Fruit fly (Drosophila melanogaster) whole organism, embryonic: ENCODE results near the gene nudE.

Experiments used
- Atf6 ChIP-seq: fragments of 200-800 bp; sonication (Bioruptor generic); IDR thresholded peaks from 2 replicates; pipeline ENCODE4 v1.3.6; 2022; ENCODE audit warnings: missing biosample characterization, missing genetic modification characterization
- CG10543 ChIP-seq: fragments of 200-800 bp; sonication (Bioruptor generic); optimal IDR thresholded peaks from 3 replicates; lab custom pipeline; 2017; ENCODE audit warnings: missing biosample characterization, mild to moderate bottlenecking, missing genetic modification characterization, moderate library complexity
- CG11093 ChIP-seq: fragments of 200-800 bp; sonication (Bioruptor generic); IDR thresholded peaks from 3 replicates; pipeline ENCODE4 v1.3.6; 2022; ENCODE audit warnings: missing biosample characterization, missing genetic modification characterization
- CG11560 ChIP-seq: fragments of 200-800 bp; sonication (Bioruptor generic); IDR thresholded peaks from 3 replicates; pipeline ENCODE4 v1.3.6; 2022; ENCODE audit warnings: missing biosample characterization, missing genetic modification characterization
- CG11695 ChIP-seq: fragments of 200-800 bp; sonication (Bioruptor generic); IDR thresholded peaks from 3 replicates; pipeline ENCODE4 v1.3.6; 2022; ENCODE audit warnings: missing biosample characterization, missing genetic modification characterization
- CG13287 ChIP-seq: fragments of 200-800 bp; sonication (Bioruptor generic); IDR thresholded peaks from 2 replicates; pipeline ENCODE4 v1.3.6; 2022; ENCODE audit warnings: missing biosample characterization, missing genetic modification characterization; ENCODE audit not compliant: partially characterized antibody
- CG13624 ChIP-seq: fragments of 200-800 bp; sonication (Bioruptor generic); optimal IDR thresholded peaks from 2 replicates; lab custom pipeline; 2016; ENCODE audit warnings: missing biosample characterization, missing genetic modification characterization
- CG15011 ChIP-seq: fragments of 200-800 bp; sonication (Bioruptor generic); optimal IDR thresholded peaks from 3 replicates; lab custom pipeline; 2018; ENCODE audit warnings: missing biosample characterization, mild to moderate bottlenecking, missing genetic modification characterization
- CG1529 ChIP-seq: fragments of 200-800 bp; sonication (Bioruptor generic); optimal IDR thresholded peaks from 3 replicates; lab custom pipeline; 2018; ENCODE audit warnings: missing biosample characterization, missing genetic modification characterization
- CG17361 ChIP-seq: fragments of 200-800 bp; sonication (Bioruptor generic); IDR thresholded peaks from 3 replicates; pipeline ENCODE4 v1.3.6; 2022; ENCODE audit warnings: missing biosample characterization, missing genetic modification characterization
- CG17385 ChIP-seq: fragments of 200-800 bp; sonication (Bioruptor generic); optimal IDR thresholded peaks from 3 replicates; lab custom pipeline; 2018; ENCODE audit warnings: missing biosample characterization, mild to moderate bottlenecking, missing genetic modification characterization
- CG31388 ChIP-seq: fragments of 200-800 bp; sonication (Bioruptor generic); optimal IDR thresholded peaks from 2 replicates; lab custom pipeline; 2016; ENCODE audit warnings: missing biosample characterization, missing genetic modification characterization
- CG3726 ChIP-seq: fragments of 200-800 bp; sonication (Bioruptor generic); IDR thresholded peaks from 3 replicates; pipeline ENCODE4, ENCODE4 v1.3.6; 2022; ENCODE audit warnings: missing biosample characterization, missing genetic modification characterization
- CG4328 ChIP-seq: fragments of 200-800 bp; sonication (Bioruptor generic); optimal IDR thresholded peaks from 3 replicates; lab custom pipeline; 2017; ENCODE audit warnings: missing biosample characterization, missing genetic modification reagents, missing genetic modification characterization
- CG43689 ChIP-seq: fragments of 200-800 bp; sonication (Bioruptor generic); IDR thresholded peaks from 2 replicates; pipeline ENCODE4 v1.3.6; 2022; ENCODE audit warnings: missing biosample characterization, missing genetic modification characterization
- CG4404 ChIP-seq: fragments of 200-800 bp; sonication (Bioruptor generic); IDR thresholded peaks from 2 replicates; pipeline ENCODE4 v1.3.6; 2022; ENCODE audit warnings: missing biosample characterization, missing genetic modification characterization
- CG4707 ChIP-seq: fragments of 200-800 bp; sonication (Bioruptor generic); optimal IDR thresholded peaks from 2 replicates; lab custom pipeline; 2018; ENCODE audit warnings: missing biosample characterization, mild to moderate bottlenecking, missing genetic modification characterization, moderate library complexity
- CG5180 ChIP-seq: fragments of 200-800 bp; sonication (Bioruptor generic); optimal IDR thresholded peaks from 3 replicates; lab custom pipeline; 2017; ENCODE audit warnings: missing biosample characterization, missing genetic modification characterization, mild to moderate bottlenecking, moderate library complexity, missing genetic modification reagents
- CG7271 ChIP-seq: fragments of 200-800 bp; sonication (Bioruptor generic); optimal IDR thresholded peaks from 2 replicates; lab custom pipeline; 2018; ENCODE audit warnings: missing biosample characterization, mild to moderate bottlenecking, missing genetic modification characterization, moderate library complexity
- CG8388 ChIP-seq: fragments of 200-800 bp; sonication (Bioruptor generic); optimal IDR thresholded peaks from 2 replicates; lab custom pipeline; 2019; ENCODE audit warnings: missing biosample characterization, mild to moderate bottlenecking, missing genetic modification characterization, moderate library complexity
- CG9437 ChIP-seq: fragments of 200-800 bp; sonication (Bioruptor generic); optimal IDR thresholded peaks from 2 replicates; lab custom pipeline; 2018; ENCODE audit warnings: missing biosample characterization, mild to moderate bottlenecking, missing genetic modification characterization
- CG9797 ChIP-seq: fragments of 200-800 bp; sonication (Bioruptor generic); optimal IDR thresholded peaks from 3 replicates; lab custom pipeline; 2018; ENCODE audit warnings: missing biosample characterization, mild to moderate bottlenecking, missing genetic modification characterization
- CoRest ChIP-seq: fragments of 200-800 bp; sonication (Bioruptor generic); optimal IDR thresholded peaks from 3 replicates; lab custom pipeline; 2018; ENCODE audit warnings: missing biosample characterization, mild to moderate bottlenecking, missing genetic modification characterization, moderate library complexity
- Dip3 ChIP-seq: fragments of 200-800 bp; sonication (Bioruptor generic); optimal IDR thresholded peaks from 3 replicates; lab custom pipeline; 2016; ENCODE audit warnings: missing biosample characterization, missing genetic modification characterization
- ERR ChIP-seq: fragments of 200-800 bp; sonication (Bioruptor generic); optimal IDR thresholded peaks from 2 replicates; lab custom pipeline; 2016; ENCODE audit warnings: missing biosample characterization, missing genetic modification characterization
- Ets65A ChIP-seq: fragments of 200-800 bp; sonication (Bioruptor generic); peaks from one replicate; lab custom pipeline; 2016; ENCODE audit warnings: missing biosample characterization, missing genetic modification characterization
- Hr3 ChIP-seq: fragments of 200-800 bp; sonication (Bioruptor generic); optimal IDR thresholded peaks from 3 replicates; lab custom pipeline; 2016; ENCODE audit warnings: missing biosample characterization, missing genetic modification characterization
- Lim3 ChIP-seq: fragments of 200-800 bp; sonication (Bioruptor generic); IDR thresholded peaks from 2 replicates; pipeline ENCODE4 v1.3.6; 2022; ENCODE audit warnings: missing biosample characterization, missing genetic modification characterization
- MBD-R2 ChIP-seq: fragments of 200-800 bp; sonication (Bioruptor generic); IDR thresholded peaks from 2 replicates; pipeline ENCODE4 v1.3.6; 2022; ENCODE audit warnings: missing biosample characterization, missing genetic modification characterization
- MESR4 ChIP-seq: fragments of 200-800 bp; sonication (Bioruptor generic); optimal IDR thresholded peaks from 2 replicates; lab custom pipeline; 2018; ENCODE audit warnings: missing biosample characterization, mild to moderate bottlenecking, missing genetic modification characterization, moderate library complexity
- NfI ChIP-seq: fragments of 200-800 bp; sonication (Bioruptor generic); optimal IDR thresholded peaks from 3 replicates; lab custom pipeline; 2018; ENCODE audit warnings: missing biosample characterization, mild to moderate bottlenecking, missing genetic modification characterization, moderate library complexity
- YL-1 ChIP-seq: fragments of 200-800 bp; sonication (Bioruptor generic); optimal IDR thresholded peaks from 3 replicates; lab custom pipeline; 2017; ENCODE audit warnings: missing biosample characterization, mild to moderate bottlenecking, missing genetic modification characterization
- btn ChIP-seq: fragments of 200-800 bp; sonication (Bioruptor generic); optimal IDR thresholded peaks from 2 replicates; lab custom pipeline; 2016; ENCODE audit warnings: missing biosample characterization, missing genetic modification characterization
- corto ChIP-seq: fragments of 200-800 bp; sonication (Bioruptor generic); optimal IDR thresholded peaks from 2 replicates; lab custom pipeline; 2016; ENCODE audit warnings: missing biosample characterization, mild to moderate bottlenecking, missing genetic modification characterization, moderate library complexity
- gsb-n ChIP-seq: fragments of 200-800 bp; sonication (Bioruptor generic); optimal IDR thresholded peaks from 3 replicates; lab custom pipeline; 2018; ENCODE audit warnings: missing biosample characterization, mild to moderate bottlenecking, missing genetic modification characterization
- her ChIP-seq: fragments of 200-800 bp; sonication (Bioruptor generic); optimal IDR thresholded peaks from 2 replicates; lab custom pipeline; 2016; ENCODE audit warnings: missing biosample characterization, missing genetic modification characterization
- inv ChIP-seq: fragments of 200-800 bp; sonication (Bioruptor generic); IDR thresholded peaks from 2 replicates; pipeline ENCODE4 v1.3.6; 2022; ENCODE audit warnings: missing biosample characterization, missing genetic modification characterization; ENCODE audit not compliant: partially characterized antibody
- klu ChIP-seq: fragments of 200-800 bp; sonication (Bioruptor generic); IDR thresholded peaks from 2 replicates; pipeline ENCODE4 v1.3.6; 2022; ENCODE audit warnings: missing biosample characterization, missing genetic modification characterization
- kni ChIP-seq: fragments of 200-800 bp; sonication (Bioruptor generic); optimal IDR thresholded peaks from 3 replicates; lab custom pipeline; 2017; ENCODE audit warnings: mild to moderate bottlenecking, missing biosample characterization, missing genetic modification reagents, missing genetic modification characterization
- mirr ChIP-seq: fragments of 200-800 bp; sonication (Bioruptor generic); optimal IDR thresholded peaks from 3 replicates; lab custom pipeline; 2018; ENCODE audit warnings: missing biosample characterization, mild to moderate bottlenecking, missing genetic modification characterization
- nmo ChIP-seq: fragments of 200-800 bp; sonication (Bioruptor generic); optimal IDR thresholded peaks from 2 replicates; lab custom pipeline; 2018; ENCODE audit warnings: missing biosample characterization, mild to moderate bottlenecking, missing genetic modification characterization, moderate library complexity
- phol ChIP-seq: fragments of 200-800 bp; sonication (Bioruptor generic); optimal IDR thresholded peaks from 3 replicates; lab custom pipeline; 2018; ENCODE audit warnings: missing biosample characterization, mild to moderate bottlenecking, missing genetic modification characterization, moderate library complexity
- rib ChIP-seq: fragments of 200-800 bp; sonication (Bioruptor generic); IDR thresholded peaks from 2 replicates; pipeline ENCODE4 v1.3.6; 2022; ENCODE audit warnings: missing biosample characterization, missing genetic modification characterization
- sc ChIP-seq, 3 experiments: fragments of >200 bp in 2 of 3; fragments of 200-800 bp in 1 of 3; sonication (Bioruptor generic) in 1 of 3; optimal IDR thresholded peaks; 2 replicates in 2 of 3; 3 replicates in 1 of 3; lab custom pipeline; 2017; ENCODE audit warnings: mild to moderate bottlenecking in 1 of 3, missing biosample characterization in 1 of 3, missing genetic modification characterization in 1 of 3, missing genetic modification reagents in 1 of 3
- schlank ChIP-seq: fragments of 200-800 bp; sonication (Bioruptor generic); optimal IDR thresholded peaks from 2 replicates; lab custom pipeline; 2018; ENCODE audit warnings: missing biosample characterization, mild to moderate bottlenecking, missing genetic modification characterization
- ssp ChIP-seq: fragments of 200-800 bp; sonication (Bioruptor generic); IDR thresholded peaks from 2 replicates; pipeline ENCODE4 v1.3.6; 2022; ENCODE audit warnings: missing biosample characterization, missing genetic modification characterization
- wdn ChIP-seq: fragments of 200-800 bp; sonication (Bioruptor generic); IDR thresholded peaks from 2 replicates; pipeline ENCODE4 v1.3.6; 2022; ENCODE audit warnings: missing biosample characterization, missing genetic modification characterization
- zfh2 ChIP-seq: fragments of 200-800 bp; sonication (Bioruptor generic); optimal IDR thresholded peaks from 2 replicates; lab custom pipeline; 2016; ENCODE audit warnings: missing biosample characterization, missing genetic modification characterization

Gene nudE

dm6 chr3L:9856430-9857218 lies 42.4 kb upstream of the nudE start (continued):
- TF ChIP-seq CG11695 (GFP tag; lab: Robert Waterston, UW) (peak; percentile 87), CG17361 (GFP tag; lab: Robert Waterston, UW) (peak; percentile 73), kni (GFP tag; lab: Kevin White, UChicago) (no peak), CG43689 (GFP tag; lab: Robert Waterston, UW) (no peak), CG9797 (GFP tag; lab: Kevin White, UChicago) (no peak), Lim3 (GFP tag; lab: Robert Waterston, UW) (0 out of 2 replicates have a peak, but pooled peaks have one; percentile 42), btn (GFP tag; lab: Kevin White, UChicago) (no peak), rib (GFP tag; lab: Robert Waterston, UW) (peak; percentile 43; the same call in 1 of the 2 replicates), Dip3 (GFP tag; lab: Kevin White, UChicago) (no peak), CG1529 (GFP tag; lab: Kevin White, UChicago) (peak; percentile 65), CG11560 (tag; lab: Robert Waterston, UW) (no peak), mirr (no peak), CG4404 (GFP tag; lab: Robert Waterston, UW) (peak; percentile 89), MESR4 (GFP tag; lab: Kevin White, UChicago) (no peak), CG4707 (GFP tag; lab: Kevin White, UChicago) (peak; percentile 74), nmo (GFP tag; lab: Kevin White, UChicago) (peak; percentile 93), sc (optimal IDR thresholded peaks at IDR 0.05; lab: Kevin White, UChicago) (no peak), sc (GFP tag; optimal IDR thresholded peaks at IDR 0.05; lab: Kevin White, UChicago) (peak; percentile 79), CG3726 (GFP tag; lab: Robert Waterston, UW) (peak; percentile 84; the same call in 1 of the 3 replicates), zfh2 (GFP tag; lab: Kevin White, UChicago) (no peak), CG15011 (GFP tag; lab: Kevin White, UChicago) (no peak), ssp (GFP tag; lab: Robert Waterston, UW) (peak; percentile 74), inv (no peak), phol (peak; percentile 92), Atf6 (GFP tag; lab: Robert Waterston, UW) (peak; percentile 73), schlank (no peak), CG13624 (GFP tag; lab: Kevin White, UChicago) (no peak), wdn (0 out of 2 replicates have a peak, but pooled peaks have one; percentile 25), CG17385 (GFP tag; lab: Kevin White, UChicago) (peak; percentile 81), CG8388 (GFP tag; lab: Kevin White, UChicago) (peak; percentile 92), CG11093 (GFP tag; lab: Robert Waterston, UW) (peak; percentile 75), CoRest (peak; percentile 88), MBD-R2 (0 out of 2 replicates have a peak, but pooled peaks have one; percentile 9), her (no peak), ERR (GFP tag; lab: Kevin White, UChicago) (no peak), CG9437 (peak; percentile 83), corto (GFP tag; lab: Kevin White, UChicago) (no peak), CG5180 (GFP tag; lab: Kevin White, UChicago) (no peak), CG10543 (GFP tag; lab: Kevin White, UChicago) (no peak), klu (peak; percentile 41; the same call in 1 of the 2 replicates), CG4328 (GFP tag; lab: Kevin White, UChicago) (peak; percentile 40), CG31388 (peak; percentile 26), NfI (GFP tag; lab: Kevin White, UChicago) (peak; percentile 47), CG13287 (GFP tag; lab: Robert Waterston, UW) (no peak), gsb-n (peak; percentile 94), Hr3 (peak; percentile 71), YL-1 (GFP tag; lab: Kevin White, UChicago) (no peak), CG7271 (tag; lab: Kevin White, UChicago) (peak; percentile 86), Ets65A (GFP tag; lab: Kevin White, UChicago) (no peak)
